Worm (Caenorhabditis elegans): ENCODE measurements around the gene T23G4.127.

The T23G4.127 gene

ce11 chrIV:13701472-13701871 lies 3.0 kb upstream of the T23G4.127 start (continued):
- TF ChIP-seq vab-7 (GFP tag; IDR thresholded peaks at IDR 0.05), result peak; percentile 63; the same call in 1 of the 2 replicates
- peak; percentile 42 for TF ChIP-seq Y5F2A.4 (GFP tag; optimal IDR thresholded peaks at IDR 0.05)
- no peak for TF ChIP-seq nhr-41 (GFP tag; IDR thresholded peaks at IDR 0.05)
- TF ChIP-seq dpl-1 (GFP tag; optimal IDR thresholded peaks at IDR 0.05), result no peak
- no peak for TF ChIP-seq unc-130 (GFP tag; optimal IDR thresholded peaks at IDR 0.05)
- TF ChIP-seq nhr-25 (tag; optimal IDR thresholded peaks at IDR 0.05; ENCODE audit: borderline replicate concordance, insufficient read depth), result no peak
- TF ChIP-seq pha-4 (GFP tag; IDR thresholded peaks at IDR 0.05), result peak; percentile 58; the same call in 1 of the 2 replicates
- no peak for TF ChIP-seq pha-4 (tag; optimal IDR thresholded peaks at IDR 0.05)
- TF ChIP-seq zfp-2 (tag; optimal IDR thresholded peaks at IDR 0.05), result no peak
- no peak for TF ChIP-seq Y75B8A.6 (GFP tag; IDR thresholded peaks at IDR 0.05)
- peak; percentile 96 for TF ChIP-seq snpc-1.2 (GFP tag; IDR thresholded peaks at IDR 0.05)
- TF ChIP-seq aha-1 (tag), result peak; percentile 77
- TF ChIP-seq lin-38 (GFP tag; IDR thresholded peaks at IDR 0.05), result peak; percentile 58
- no peak for TF ChIP-seq lin-13 (GFP tag; optimal IDR thresholded peaks at IDR 0.05)
- TF ChIP-seq ZK337.2 (GFP tag; IDR thresholded peaks at IDR 0.05), result no peak
- no peak for TF ChIP-seq sdz-12 (GFP tag; optimal IDR thresholded peaks at IDR 0.05)
- TF ChIP-seq madf-9 (GFP tag; conservative IDR thresholded peaks at IDR 0.05), result 0 out of 2 replicates have a peak, but pooled peaks have one; percentile 49
- TF ChIP-seq mxl-3 (GFP tag; optimal IDR thresholded peaks at IDR 0.05), result peak; percentile 2

- TF ChIP-seq aly-2 (tag; optimal IDR thresholded peaks at IDR 0.05) (no peak), mep-1 (tag; optimal IDR thresholded peaks at IDR 0.05) (peak; percentile 16), dmd-6 (GFP tag; IDR thresholded peaks at IDR 0.05) (no peak), madf-9 (GFP tag; conservative IDR thresholded peaks at IDR 0.05) (no peak), aha-1 (tag) (peak; percentile 50), fkh-10 (GFP tag; optimal IDR thresholded peaks at IDR 0.05) (no peak), nhr-41 (GFP tag; IDR thresholded peaks at IDR 0.05) (no peak), nhr-10 (tag; optimal IDR thresholded peaks at IDR 0.05) (no peak), spr-1 (tag; optimal IDR thresholded peaks at IDR 0.05) (no peak), cey-2 (tag; optimal IDR thresholded peaks at IDR 0.05; ENCODE audit: borderline replicate concordance, insufficient read depth) (no peak)
Observed at ce11 chrIV:13700847-13701246, 2.3 kb upstream of the T23G4.127 start.

ce11 chrIV:13699384-13699788 lies 883 bp upstream of the T23G4.127 start:
- no peak for TF ChIP-seq spr-3 (GFP tag; optimal IDR thresholded peaks at IDR 0.05)
- peak; percentile 94 for TF ChIP-seq ceh-20 (GFP tag; IDR thresholded peaks at IDR 0.05)
- peak; percentile 72 for TF ChIP-seq lin-39 (tag; optimal IDR thresholded peaks at IDR 0.05)
- TF ChIP-seq nhr-11 (tag; optimal IDR thresholded peaks at IDR 0.05), result peak; percentile 56
- TF ChIP-seq unc-62 (GFP tag; optimal IDR thresholded peaks at IDR 0.05 in 1 of 2), result peak in 1 of 2 experiments; percentile 97
- peak; percentile 1 for TF ChIP-seq unc-62 (tag; optimal IDR thresholded peaks at IDR 0.05)
- TF ChIP-seq hlh-11 (tag; optimal IDR thresholded peaks at IDR 0.05), result peak; percentile 18
- TF ChIP-seq rbr-2 (tag; optimal IDR thresholded peaks at IDR 0.05), result peak; percentile 2
- 0 out of 2 replicates have a peak, but pooled peaks have one; percentile 13 for TF ChIP-seq vab-7 (GFP tag; IDR thresholded peaks at IDR 0.05)
- TF ChIP-seq lsy-2 (tag; optimal IDR thresholded peaks at IDR 0.05), result peak in 1 of 2 experiments; percentile 21
- TF ChIP-seq mep-1 (tag; optimal IDR thresholded peaks at IDR 0.05), result peak; percentile 20
- TF ChIP-seq tra-1 (GFP tag; IDR thresholded peaks at IDR 0.05), result peak; percentile 48; the same call in 1 of the 2 replicates
- TF ChIP-seq aha-1 (tag), result no peak
- peak in 1 of 2 experiments; percentile 44 for TF ChIP-seq daf-16 (GFP tag; optimal IDR thresholded peaks at IDR 0.05)
- no peak for TF ChIP-seq daf-16 (tag; optimal IDR thresholded peaks at IDR 0.05)
- no peak for TF ChIP-seq daf-19 (GFP tag; conservative IDR thresholded peaks at IDR 0.05)
